Worm (Caenorhabditis elegans) whole organism, L1 larva: ENCODE data around the gene tmc-1.

Source experiments
- aly-2 ChIP-seq: fragments of 150-350 bp; optimal IDR thresholded peaks from 2 replicates; lab custom pipeline; 2014; ENCODE audit warnings: missing biosample characterization, missing genetic modification characterization
- ama-1 ChIP-seq: fragments of 150-350 bp; optimal IDR thresholded peaks from 2 replicates; lab custom pipeline; 2014
- dpl-1 ChIP-seq, 3 experiments: fragments of 150-350 bp in 2 of 3; sonication (generic microtip) in 1 of 3; optimal IDR thresholded peaks; 2 replicates each; lab custom pipeline; 2014 to 2017; ENCODE audit warnings: missing biosample characterization in 3 of 3, missing genetic modification characterization in 3 of 3, missing genetic modification reagents in 3 of 3
- efl-1 ChIP-seq, 4 experiments: fragments of 150-350 bp; optimal IDR thresholded peaks in 3 of 4; peaks in 1 of 4; 1 replicate in 1 of 4; 2 replicates in 3 of 4; lab custom pipeline; 2014; ENCODE audit warnings: missing biosample characterization in 2 of 4, missing genetic modification characterization in 2 of 4, missing genetic modification reagents in 2 of 4
- mdl-1 ChIP-seq, 2 experiments: fragments of 150-350 bp; optimal IDR thresholded peaks; 2 replicates each; lab custom pipeline; 2014 to 2017; ENCODE audit warnings: missing biosample characterization in 2 of 2, missing genetic modification characterization in 2 of 2, inconsistent platforms in 1 of 2
- nhr-237 ChIP-seq: fragments of 150-350 bp; optimal IDR thresholded peaks from 2 replicates; lab custom pipeline; 2014; ENCODE audit warnings: missing biosample characterization, missing genetic modification characterization
- nhr-76 ChIP-seq: sonication (generic microtip); optimal IDR thresholded peaks from 2 replicates; lab custom pipeline; 2017; ENCODE audit warnings: missing biosample characterization, missing genetic modification characterization
- nhr-90 ChIP-seq: sonication (generic microtip); optimal IDR thresholded peaks from 2 replicates; lab custom pipeline; 2016; ENCODE audit warnings: mild to moderate bottlenecking, missing genetic modification characterization, missing compliant biosample characterization; ENCODE audit not compliant: poor library complexity
- snpc-4 ChIP-seq: fragments of 150-350 bp; optimal IDR thresholded peaks from 2 replicates; lab custom pipeline; 2014; ENCODE audit warnings: missing biosample characterization, missing genetic modification characterization
- sox-4 ChIP-seq: sonication (generic microtip); optimal IDR thresholded peaks from 2 replicates; lab custom pipeline; 2016; ENCODE audit warnings: missing genetic modification characterization, missing compliant biosample characterization
- swsn-7 ChIP-seq: sonication (generic microtip); optimal IDR thresholded peaks from 2 replicates; lab custom pipeline; 2016; ENCODE audit warnings: missing genetic modification characterization, missing compliant biosample characterization
- unc-62 ChIP-seq: fragments of 150-350 bp; optimal IDR thresholded peaks from 2 replicates; lab custom pipeline; 2014; ENCODE audit warnings: missing biosample characterization, missing genetic modification reagents, missing genetic modification characterization
- zag-1 ChIP-seq: fragments of 150-350 bp; optimal IDR thresholded peaks from 2 replicates; lab custom pipeline; 2014; ENCODE audit warnings: missing biosample characterization, missing genetic modification characterization
- ztf-11 ChIP-seq, 2 experiments: sonication (generic microtip); optimal IDR thresholded peaks; 2 replicates each; lab custom pipeline; 2016 to 2017; ENCODE audit warnings: missing genetic modification characterization in 2 of 2, missing biosample characterization in 1 of 2, missing compliant biosample characterization in 1 of 2

- TF ChIP-seq dpl-1 (GFP tag; optimal IDR thresholded peaks at IDR 0.05; lab: Kevin White, UChicago) (no peak), aly-2 (no peak), swsn-7 (no peak), mdl-1 (tag; optimal IDR thresholded peaks at IDR 0.05; lab: Kevin White, UChicago) (no peak), nhr-90 (tag; lab: Kevin White, UChicago) (no peak), ama-1 (no peak), snpc-4 (tag; lab: Kevin White, UChicago) (no peak), sox-4 (tag; lab: Kevin White, UChicago) (no peak), nhr-237 (tag; lab: Kevin White, UChicago) (no peak), efl-1 (optimal IDR thresholded peaks at IDR 0.05; lab: Kevin White, UChicago) (no peak), efl-1 (GFP tag; optimal IDR thresholded peaks at IDR 0.05 in 1 of 2; lab: Kevin White, UChicago) (no peak), nhr-76 (tag; lab: Kevin White, UChicago) (no peak), unc-62 (GFP tag; lab: Kevin White, UChicago) (no peak), ztf-11 (tag; optimal IDR thresholded peaks at IDR 0.05; lab: Kevin White, UChicago) (no peak), zag-1 (tag; lab: Kevin White, UChicago) (no peak)
Measured at ce11 chrX:1222391-1222790, 60.4 kb downstream of the tmc-1 start.
